Worm (Caenorhabditis elegans) whole organism, late embryonic: Measurements from ENCODE around the gene ncr-2.

ENCODE experiments used
- C08G9.2 ChIP-seq: sonication (generic microtip); optimal IDR thresholded peaks from 2 replicates; lab custom pipeline; 2016; ENCODE audit warnings: mild to moderate bottlenecking, missing genetic modification characterization, moderate library complexity, missing compliant biosample characterization
- ceh-9 ChIP-seq: sonication (generic microtip); optimal IDR thresholded peaks from 2 replicates; lab custom pipeline; 2016; ENCODE audit warnings: mild to moderate bottlenecking, missing genetic modification characterization, inconsistent platforms, missing compliant biosample characterization
- eyg-1 ChIP-seq: sonication (generic microtip); optimal IDR thresholded peaks from 2 replicates; lab custom pipeline; 2016; ENCODE audit warnings: missing genotype, missing genetic modification characterization, missing compliant biosample characterization
- nfya-1 ChIP-seq: sonication (generic microtip); optimal IDR thresholded peaks from 2 replicates; lab custom pipeline; 2017; ENCODE audit warnings: missing genetic modification characterization, mild to moderate bottlenecking, missing compliant biosample characterization, antibody characterized with exemption, moderate library complexity
- pag-3 ChIP-seq: sonication (generic microtip); optimal IDR thresholded peaks from 2 replicates; lab custom pipeline; 2016; ENCODE audit warnings: missing compliant biosample characterization, missing genetic modification characterization, borderline replicate concordance

ce11 chrIII:8271676-8272225 is 13.6 kb downstream of the ncr-2 start, which contains the start of the genes mps-4 and F09G8.10:
- TF ChIP-seq pag-3 (no peak), eyg-1 (tag; lab: Kevin White, UChicago) (no peak), nfya-1 (tag; lab: Kevin White, UChicago) (no peak), ceh-9 (tag; lab: Kevin White, UChicago) (no peak), C08G9.2 (tag; lab: Kevin White, UChicago) (no peak)
